Fruit fly (Drosophila melanogaster) whole organism, embryonic: ENCODE measurements around the gene CG13028.
A peak's percentile ranks its signal among the peaks of the same experiment; 100 is the strongest.

Source experiments
- Atf-2 ChIP-seq: fragments of 200-800 bp; sonication (Bioruptor generic); optimal IDR thresholded peaks from 2 replicates; lab custom pipeline; 2016; ENCODE audit warnings: missing biosample characterization, missing genetic modification characterization
- Bdp1 ChIP-seq: fragments of 200-800 bp; sonication (Bioruptor generic); optimal IDR thresholded peaks from 3 replicates; lab custom pipeline; 2016; ENCODE audit warnings: missing biosample characterization, missing genetic modification characterization
- CG10274 ChIP-seq: fragments of 200-800 bp; sonication (Bioruptor generic); optimal IDR thresholded peaks from 3 replicates; lab custom pipeline; 2017; ENCODE audit warnings: missing biosample characterization, mild to moderate bottlenecking, missing genetic modification characterization
- CG10654 ChIP-seq: fragments of 200-800 bp; sonication (Bioruptor generic); optimal IDR thresholded peaks from 2 replicates; lab custom pipeline; 2016; ENCODE audit warnings: missing biosample characterization, missing genetic modification characterization
- CG11085 ChIP-seq: fragments of 200-800 bp; sonication (Bioruptor generic); IDR thresholded peaks from 2 replicates; pipeline ENCODE4 v1.3.6; 2022; ENCODE audit warnings: missing biosample characterization, missing genetic modification characterization
- CG11093 ChIP-seq: fragments of 200-800 bp; sonication (Bioruptor generic); IDR thresholded peaks from 3 replicates; pipeline ENCODE4 v1.3.6; 2022; ENCODE audit warnings: missing biosample characterization, missing genetic modification characterization
- CG11456 ChIP-seq: fragments of 200-800 bp; sonication (Bioruptor generic); IDR thresholded peaks from 3 replicates; pipeline ENCODE4 v1.3.6; 2022; ENCODE audit warnings: missing biosample characterization, missing genetic modification characterization
- CG12391 ChIP-seq: fragments of 200-800 bp; sonication (Bioruptor generic); optimal IDR thresholded peaks from 3 replicates; lab custom pipeline; 2018; ENCODE audit warnings: missing biosample characterization, mild to moderate bottlenecking, missing genetic modification characterization, moderate library complexity
- CG12769 ChIP-seq: fragments of 200-800 bp; sonication (Bioruptor generic); optimal IDR thresholded peaks from 2 replicates; lab custom pipeline; 2019; ENCODE audit warnings: missing biosample characterization, mild to moderate bottlenecking, missing genetic modification characterization, moderate library complexity
- CG13624 ChIP-seq: fragments of 200-800 bp; sonication (Bioruptor generic); optimal IDR thresholded peaks from 2 replicates; lab custom pipeline; 2016; ENCODE audit warnings: missing biosample characterization, missing genetic modification characterization
- CG14667 ChIP-seq: fragments of 200-800 bp; sonication (Bioruptor generic); IDR thresholded peaks from 2 replicates; pipeline ENCODE4 v1.3.6; 2022; ENCODE audit warnings: missing biosample characterization, missing genetic modification characterization
- CG14965 ChIP-seq: fragments of 200-800 bp; sonication (Bioruptor generic); optimal IDR thresholded peaks from 2 replicates; lab custom pipeline; 2016; ENCODE audit warnings: missing biosample characterization, missing genetic modification characterization, borderline replicate concordance
- CG1603 ChIP-seq: fragments of 200-800 bp; sonication (Bioruptor generic); optimal IDR thresholded peaks from 2 replicates; lab custom pipeline; 2019; ENCODE audit warnings: missing biosample characterization, mild to moderate bottlenecking, missing genetic modification characterization, moderate library complexity
- CG17385 ChIP-seq: fragments of 200-800 bp; sonication (Bioruptor generic); optimal IDR thresholded peaks from 3 replicates; lab custom pipeline; 2018; ENCODE audit warnings: missing biosample characterization, mild to moderate bottlenecking, missing genetic modification characterization
- CG18599 ChIP-seq: fragments of 200-800 bp; sonication (Bioruptor generic); optimal IDR thresholded peaks from 3 replicates; lab custom pipeline; 2017; ENCODE audit warnings: missing biosample characterization, missing genetic modification characterization, mild to moderate bottlenecking, moderate library complexity, missing genetic modification reagents
- CG18619 ChIP-seq: fragments of 200-800 bp; sonication (Bioruptor generic); optimal IDR thresholded peaks from 3 replicates; lab custom pipeline; 2017; ENCODE audit warnings: missing biosample characterization, mild to moderate bottlenecking, missing genetic modification characterization
- CG2116 ChIP-seq: fragments of 200-800 bp; sonication (Bioruptor generic); optimal IDR thresholded peaks from 3 replicates; lab custom pipeline; 2018; ENCODE audit warnings: missing biosample characterization, mild to moderate bottlenecking, missing genetic modification characterization
- CG3838 ChIP-seq: fragments of 200-800 bp; sonication (Bioruptor generic); optimal IDR thresholded peaks from 3 replicates; lab custom pipeline; 2016; ENCODE audit warnings: missing biosample characterization, missing genetic modification characterization
- CG43689 ChIP-seq: fragments of 200-800 bp; sonication (Bioruptor generic); IDR thresholded peaks from 2 replicates; pipeline ENCODE4 v1.3.6; 2022; ENCODE audit warnings: missing biosample characterization, missing genetic modification characterization
- CG6813 ChIP-seq: fragments of 200-800 bp; sonication (Bioruptor generic); optimal IDR thresholded peaks from 2 replicates; lab custom pipeline; 2017; ENCODE audit warnings: missing biosample characterization, missing genetic modification characterization, mild to moderate bottlenecking, moderate library complexity, missing genetic modification reagents
- CG7556 ChIP-seq: fragments of 200-800 bp; sonication (Bioruptor generic); optimal IDR thresholded peaks from 2 replicates; lab custom pipeline; 2017; ENCODE audit warnings: missing biosample characterization, mild to moderate bottlenecking, missing genetic modification characterization
- CG7786 ChIP-seq: fragments of 200-800 bp; sonication (Bioruptor generic); optimal IDR thresholded peaks from 2 replicates; lab custom pipeline; 2016; ENCODE audit warnings: missing biosample characterization, missing genetic modification characterization
- CG8281 ChIP-seq: fragments of 200-800 bp; sonication (Bioruptor generic); optimal IDR thresholded peaks from 2 replicates; lab custom pipeline; 2018; ENCODE audit warnings: missing biosample characterization, mild to moderate bottlenecking, missing genetic modification characterization, moderate library complexity
- CoRest ChIP-seq: fragments of 200-800 bp; sonication (Bioruptor generic); optimal IDR thresholded peaks from 3 replicates; lab custom pipeline; 2018; ENCODE audit warnings: missing biosample characterization, mild to moderate bottlenecking, missing genetic modification characterization, moderate library complexity
- D19A ChIP-seq: fragments of 200-800 bp; optimal IDR thresholded peaks from 3 replicates; lab custom pipeline; 2019; ENCODE audit warnings: missing biosample characterization, mild to moderate bottlenecking, missing genetic modification characterization, moderate library complexity
- Dek ChIP-seq: fragments of 200-800 bp; sonication (Bioruptor generic); optimal IDR thresholded peaks from 3 replicates; lab custom pipeline; 2019; ENCODE audit warnings: missing biosample characterization, mild to moderate bottlenecking, missing genetic modification characterization, moderate library complexity
- Dp ChIP-seq: fragments of 200-800 bp; sonication (Bioruptor generic); optimal IDR thresholded peaks from 2 replicates; lab custom pipeline; 2018; ENCODE audit warnings: missing biosample characterization, mild to moderate bottlenecking, missing genetic modification characterization, moderate library complexity
- Drgx ChIP-seq: fragments of 200-800 bp; sonication (Bioruptor generic); IDR thresholded peaks from 2 replicates; pipeline ENCODE4 v1.3.6; 2022; ENCODE audit warnings: missing biosample characterization, missing genetic modification characterization
- Hr39 ChIP-seq: fragments of >200 bp; optimal IDR thresholded peaks from 2 replicates; lab custom pipeline; 2017
- Sox102F ChIP-seq: fragments of 200-800 bp; sonication (Bioruptor generic); optimal IDR thresholded peaks from 2 replicates; lab custom pipeline; 2018; ENCODE audit warnings: missing biosample characterization, mild to moderate bottlenecking, missing genetic modification characterization, moderate library complexity
- Sry-δ ChIP-seq: fragments of 200-800 bp; sonication (Bioruptor generic); optimal IDR thresholded peaks from 2 replicates; lab custom pipeline; 2016; ENCODE audit warnings: missing biosample characterization, missing genetic modification characterization
- Vsx1 ChIP-seq: fragments of 200-800 bp; sonication (Bioruptor generic); optimal IDR thresholded peaks from 2 replicates; lab custom pipeline; 2017; ENCODE audit warnings: missing biosample characterization, mild to moderate bottlenecking, missing genetic modification characterization, missing genetic modification reagents
- YL-1 ChIP-seq: fragments of 200-800 bp; sonication (Bioruptor generic); optimal IDR thresholded peaks from 3 replicates; lab custom pipeline; 2017; ENCODE audit warnings: missing biosample characterization, mild to moderate bottlenecking, missing genetic modification characterization
- ap ChIP-seq: fragments of 200-800 bp; sonication (Bioruptor generic); IDR thresholded peaks from 2 replicates; pipeline ENCODE4 v1.3.6; 2022; ENCODE audit warnings: missing biosample characterization, missing genetic modification characterization
- btn ChIP-seq: fragments of 200-800 bp; sonication (Bioruptor generic); optimal IDR thresholded peaks from 2 replicates; lab custom pipeline; 2016; ENCODE audit warnings: missing biosample characterization, missing genetic modification characterization
- ci ChIP-seq: fragments of 200-800 bp; sonication (Bioruptor generic); IDR thresholded peaks from 3 replicates; pipeline ENCODE4 v1.3.6; 2022; ENCODE audit warnings: missing biosample characterization, missing genetic modification characterization
- ewg ChIP-seq: fragments of 200-800 bp; sonication (Bioruptor generic); optimal IDR thresholded peaks from 3 replicates; lab custom pipeline; 2017; ENCODE audit warnings: mild to moderate bottlenecking, missing biosample characterization, missing genetic modification reagents, missing genetic modification characterization
- eyg ChIP-seq: fragments of 200-800 bp; sonication (Bioruptor generic); optimal IDR thresholded peaks from 3 replicates; lab custom pipeline; 2016; ENCODE audit warnings: missing biosample characterization, missing genetic modification characterization
- fd102C ChIP-seq: fragments of 200-800 bp; sonication (Bioruptor generic); optimal IDR thresholded peaks from 2 replicates; lab custom pipeline; 2018; ENCODE audit warnings: missing biosample characterization, mild to moderate bottlenecking, missing genetic modification characterization, moderate library complexity
- h ChIP-seq: fragments of >200 bp; optimal IDR thresholded peaks from 2 replicates; lab custom pipeline; 2017
- luna ChIP-seq: fragments of 200-800 bp; sonication (Bioruptor generic); optimal IDR thresholded peaks from 2 replicates; lab custom pipeline; 2016; ENCODE audit warnings: missing biosample characterization, missing genetic modification characterization
- nerfin-1 ChIP-seq: fragments of 200-800 bp; sonication (Bioruptor generic); optimal IDR thresholded peaks from 3 replicates; lab custom pipeline; 2019; ENCODE audit warnings: missing biosample characterization, mild to moderate bottlenecking, missing genetic modification characterization, moderate library complexity
- otp ChIP-seq: fragments of 200-800 bp; sonication (Bioruptor generic); IDR thresholded peaks from 3 replicates; pipeline ENCODE4, ENCODE4 v1.3.6; 2022; ENCODE audit warnings: missing biosample characterization, missing genetic modification characterization
- prd ChIP-seq, 3 experiments: fragments of >200 bp in 2 of 3; fragments of 200-800 bp in 1 of 3; sonication (Bioruptor generic) in 1 of 3; optimal IDR thresholded peaks in 2 of 3; IDR thresholded peaks in 1 of 3; 2 replicates in 2 of 3; 3 replicates in 1 of 3; pipeline versions ENCODE4 v1.3.6 to Lab custom; 2017 to 2022; ENCODE audit warnings: missing biosample characterization in 1 of 3, missing genetic modification characterization in 1 of 3
- sens ChIP-seq: fragments of 200-800 bp; sonication (Bioruptor generic); peaks from one replicate; lab custom pipeline; 2016; ENCODE audit warnings: missing biosample characterization, missing genetic modification characterization
- sob ChIP-seq: fragments of 200-800 bp; sonication (Bioruptor generic); IDR thresholded peaks from 2 replicates; pipeline ENCODE4 v1.3.6; 2022; ENCODE audit warnings: missing biosample characterization, missing genetic modification characterization
- tna ChIP-seq: fragments of 200-800 bp; sonication (Bioruptor generic); IDR thresholded peaks from 2 replicates; pipeline ENCODE4 v1.3.6; 2022; ENCODE audit warnings: missing biosample characterization, missing genetic modification characterization; ENCODE audit not compliant: partially characterized antibody
- vfl ChIP-seq: fragments of 200-800 bp; sonication (Bioruptor generic); optimal IDR thresholded peaks from 2 replicates; lab custom pipeline; 2016; ENCODE audit warnings: missing biosample characterization, missing genetic modification characterization
- vnd ChIP-seq: fragments of 200-800 bp; sonication (Bioruptor generic); IDR thresholded peaks from 3 replicates; pipeline ENCODE4 v1.3.6; 2022; ENCODE audit warnings: missing biosample characterization, missing genetic modification characterization; ENCODE audit not compliant: partially characterized antibody

CG13028 gene

dm6 chr3L:16890650-16891336 lies 32.3 kb upstream of the CG13028 start (continued):
- peak; percentile 92 for TF ChIP-seq CG7556 (GFP tag; lab: Kevin White, UChicago)
- peak; percentile 82 for TF ChIP-seq CG18599
- TF ChIP-seq CG43689 (GFP tag; lab: Robert Waterston, UW) = peak; percentile 52; the same call in 1 of the 2 replicates
- TF ChIP-seq CG2116 (GFP tag; lab: Kevin White, UChicago) = peak; percentile 54
- TF ChIP-seq prd (optimal IDR thresholded peaks at IDR 0.05; lab: Kevin White, UChicago) = no peak
- TF ChIP-seq prd (GFP tag; IDR thresholded peaks at IDR 0.05; lab: Robert Waterston, UW) = peak; percentile 93
- TF ChIP-seq CG14667 (GFP tag; lab: Robert Waterston, UW) = peak; percentile 87
- TF ChIP-seq eyg (GFP tag; lab: Kevin White, UChicago) = peak; percentile 89
- TF ChIP-seq CG11093 (GFP tag; lab: Robert Waterston, UW) = peak; percentile 88
- TF ChIP-seq vnd (GFP tag; lab: Robert Waterston, UW) = 0 out of 3 replicates have a peak, but pooled peaks have one; percentile 25
- peak; percentile 91 for TF ChIP-seq ap (GFP tag; lab: Robert Waterston, UW)
- TF ChIP-seq tna (GFP tag; lab: Robert Waterston, UW) = peak; percentile 49; the same call in 1 of the 2 replicates
- TF ChIP-seq Bdp1 = peak; percentile 70
- peak; percentile 82 for TF ChIP-seq CG18619 (GFP tag; lab: Kevin White, UChicago)
- peak; percentile 62 for TF ChIP-seq CG10274 (GFP tag; lab: Kevin White, UChicago)
- peak; percentile 87 for TF ChIP-seq CG10654 (GFP tag; lab: Kevin White, UChicago)
- peak; percentile 90 for TF ChIP-seq Drgx (GFP tag; lab: Robert Waterston, UW)
- peak; percentile 58 for TF ChIP-seq CG11085 (GFP tag; lab: Robert Waterston, UW)
- TF ChIP-seq Vsx1 (GFP tag; lab: Kevin White, UChicago) = peak; percentile 99
- TF ChIP-seq CG8281 (tag; lab: Kevin White, UChicago) = peak; percentile 64
- peak; percentile 92 for TF ChIP-seq sob
- TF ChIP-seq CG12391 (tag; lab: Kevin White, UChicago) = peak; percentile 93
- peak; percentile 37 for TF ChIP-seq vfl (GFP tag; lab: Kevin White, UChicago)
- TF ChIP-seq Dp = no peak
- peak; percentile 95 for TF ChIP-seq CG1603 (tag; lab: Kevin White, UChicago)
- TF ChIP-seq ci (GFP tag; lab: Robert Waterston, UW) = peak; percentile 98
- TF ChIP-seq h (lab: Kevin White, UChicago) = no peak
- TF ChIP-seq Hr39 (lab: Kevin White, UChicago) = no peak
- peak; percentile 77 for TF ChIP-seq CG6813 (GFP tag; lab: Kevin White, UChicago)
- TF ChIP-seq sens (GFP tag; lab: Kevin White, UChicago) = peak; percentile 99
- TF ChIP-seq fd102C (GFP tag; lab: Kevin White, UChicago) = no peak
- TF ChIP-seq CG12769 (tag; lab: Kevin White, UChicago) = peak; percentile 66
- TF ChIP-seq ewg = peak; percentile 73
- TF ChIP-seq btn = peak; percentile 83
- TF ChIP-seq otp (GFP tag; lab: Robert Waterston, UW) = peak; percentile 93
- peak; percentile 28 for TF ChIP-seq CG14965
- TF ChIP-seq CG7786 (GFP tag; lab: Kevin White, UChicago) = peak; percentile 79
- peak; percentile 88 for TF ChIP-seq CG17385 (GFP tag; lab: Kevin White, UChicago)
- peak; percentile 82 for TF ChIP-seq CG11456
- peak; percentile 26 for TF ChIP-seq YL-1 (GFP tag; lab: Kevin White, UChicago)
- peak; percentile 58 for TF ChIP-seq Sry-δ (GFP tag; lab: Kevin White, UChicago)
- TF ChIP-seq Dek (tag; lab: Kevin White, UChicago) = peak; percentile 81
- peak; percentile 95 for TF ChIP-seq Sox102F
- TF ChIP-seq CG13624 = peak; percentile 74
- peak; percentile 55 for TF ChIP-seq CG3838
- peak; percentile 88 for TF ChIP-seq D19A (tag; lab: Kevin White, UChicago)
- TF ChIP-seq nerfin-1 (tag; lab: Kevin White, UChicago) = peak; percentile 88
- peak; percentile 88 for TF ChIP-seq Atf-2 (GFP tag; lab: Kevin White, UChicago)
- peak; percentile 47 for TF ChIP-seq luna (GFP tag; lab: Kevin White, UChicago)
- peak; percentile 87 for TF ChIP-seq CoRest (tag; lab: Kevin White, UChicago)
